Worm (Caenorhabditis elegans) whole organism, L3 larva: ENCODE data around the gene F46E10.18.
A peak's percentile ranks its signal among the peaks of the same experiment; 100 is the strongest.

Experiments used
- ZK546.5 ChIP-seq: sonication (generic microtip); optimal IDR thresholded peaks from 2 replicates; lab custom pipeline; 2017; ENCODE audit warnings: missing biosample characterization, missing genetic modification characterization
- aly-2 ChIP-seq: fragments of 150-350 bp; optimal IDR thresholded peaks from 2 replicates; lab custom pipeline; 2014; ENCODE audit warnings: missing biosample characterization, missing genetic modification characterization
- ama-1 ChIP-seq: fragments of 150-350 bp; optimal IDR thresholded peaks from 2 replicates; lab custom pipeline; 2018
- ceh-16 ChIP-seq: sonication (generic microtip); optimal IDR thresholded peaks from 2 replicates; lab custom pipeline; 2017; ENCODE audit warnings: missing biosample characterization, missing genetic modification characterization
- ceh-28 ChIP-seq: fragments of 150-350 bp; optimal IDR thresholded peaks from 2 replicates; lab custom pipeline; 2014; ENCODE audit warnings: missing biosample characterization, missing genetic modification reagents, missing genetic modification characterization
- ceh-82 ChIP-seq: fragments of 150-350 bp; optimal IDR thresholded peaks from 2 replicates; lab custom pipeline; 2014; ENCODE audit warnings: missing biosample characterization, missing genetic modification characterization
- daf-12 ChIP-seq: fragments of 150-350 bp; optimal IDR thresholded peaks from 2 replicates; lab custom pipeline; 2014; ENCODE audit warnings: missing biosample characterization, missing genetic modification reagents, missing genetic modification characterization
- egl-27 ChIP-seq: sonication (generic microtip); optimal IDR thresholded peaks from 4 replicates; lab custom pipeline; 2017; ENCODE audit warnings: missing biosample characterization, missing genetic modification reagents, missing genetic modification characterization
- elt-1 ChIP-seq: fragments of 150-350 bp; optimal IDR thresholded peaks from 2 replicates; lab custom pipeline; 2014; ENCODE audit warnings: missing biosample characterization, missing genetic modification characterization
- elt-2 ChIP-seq: sonication (generic microtip); optimal IDR thresholded peaks from 2 replicates; lab custom pipeline; 2016; ENCODE audit warnings: missing genetic modification reagents, mild to moderate bottlenecking, missing genetic modification characterization, missing compliant biosample characterization
- elt-3 ChIP-seq, 3 experiments: fragments of 150-350 bp in 1 of 3; sonication (generic microtip) in 2 of 3; optimal IDR thresholded peaks; 2 replicates in 2 of 3; 4 replicates in 1 of 3; lab custom pipeline; 2014 to 2017; ENCODE audit warnings: missing biosample characterization in 3 of 3, missing genetic modification characterization in 3 of 3
- eor-1 ChIP-seq, 2 experiments: fragments of 150-350 bp; optimal IDR thresholded peaks; 2 replicates each; lab custom pipeline; 2014 to 2018; ENCODE audit warnings: missing biosample characterization in 2 of 2, missing genetic modification characterization in 2 of 2
- fkh-10 ChIP-seq: sonication (generic microtip); optimal IDR thresholded peaks from 2 replicates; lab custom pipeline; 2017; ENCODE audit warnings: missing biosample characterization, missing genetic modification reagents, missing genetic modification characterization
- hmg-11 ChIP-seq: sonication (generic microtip); optimal IDR thresholded peaks from 2 replicates; lab custom pipeline; 2016; ENCODE audit warnings: missing genetic modification characterization, missing compliant biosample characterization
- jun-1 ChIP-seq: fragments of 150-350 bp; optimal IDR thresholded peaks from 2 replicates; lab custom pipeline; 2014; ENCODE audit warnings: missing biosample characterization, missing genetic modification reagents, missing genetic modification characterization
- lin-15B ChIP-seq: fragments of 150-350 bp; optimal IDR thresholded peaks from 2 replicates; lab custom pipeline; 2014; ENCODE audit warnings: missing biosample characterization, missing genetic modification characterization
- lin-39 ChIP-seq: fragments of 150-350 bp; optimal IDR thresholded peaks from 2 replicates; lab custom pipeline; 2018; ENCODE audit warnings: missing biosample characterization, missing genetic modification reagents, missing genetic modification characterization
- mdl-1 ChIP-seq: fragments of 150-350 bp; optimal IDR thresholded peaks from 2 replicates; lab custom pipeline; 2014; ENCODE audit warnings: missing biosample characterization, missing genetic modification characterization
- mml-1 ChIP-seq: fragments of 150-350 bp; sonication (generic microtip); optimal IDR thresholded peaks from 3 replicates; lab custom pipeline; 2014; ENCODE audit warnings: missing biosample characterization, missing genetic modification characterization
- nfya-1 ChIP-seq: sonication (generic microtip); optimal IDR thresholded peaks from 2 replicates; lab custom pipeline; 2017; ENCODE audit warnings: missing genetic modification characterization, mild to moderate bottlenecking, missing compliant biosample characterization, antibody characterized with exemption, moderate library complexity; ENCODE audit not compliant: insufficient read depth
- nhr-11 ChIP-seq: fragments of 150-350 bp; optimal IDR thresholded peaks from 2 replicates; lab custom pipeline; 2014; ENCODE audit warnings: missing biosample characterization, missing genetic modification characterization
- nhr-12 ChIP-seq: fragments of 150-350 bp; optimal IDR thresholded peaks from 2 replicates; lab custom pipeline; 2014; ENCODE audit warnings: missing biosample characterization, missing genetic modification characterization
- nhr-23 ChIP-seq: fragments of 150-350 bp; optimal IDR thresholded peaks from 2 replicates; lab custom pipeline; 2014; ENCODE audit warnings: missing biosample characterization, missing genetic modification reagents, missing genetic modification characterization
- nhr-237 ChIP-seq: fragments of 150-350 bp; optimal IDR thresholded peaks from 2 replicates; lab custom pipeline; 2014; ENCODE audit warnings: missing biosample characterization, missing genetic modification characterization
- nhr-25 ChIP-seq: sonication (generic microtip); optimal IDR thresholded peaks from 2 replicates; lab custom pipeline; 2017; ENCODE audit warnings: missing biosample characterization, missing genetic modification characterization
- nhr-28 ChIP-seq: fragments of 150-350 bp; optimal IDR thresholded peaks from 2 replicates; lab custom pipeline; 2014; ENCODE audit warnings: missing biosample characterization, missing genetic modification characterization
- nhr-43 ChIP-seq: sonication (generic microtip); optimal IDR thresholded peaks from 2 replicates; lab custom pipeline; 2016; ENCODE audit warnings: mild to moderate bottlenecking, missing genetic modification characterization, missing compliant biosample characterization; ENCODE audit not compliant: poor library complexity, severe bottlenecking
- nhr-67 ChIP-seq: fragments of 150-350 bp; optimal IDR thresholded peaks from 2 replicates; lab custom pipeline; 2014; ENCODE audit warnings: missing biosample characterization, missing genetic modification characterization
- nhr-77 ChIP-seq: fragments of 150-350 bp; optimal IDR thresholded peaks from 2 replicates; lab custom pipeline; 2014; ENCODE audit warnings: missing biosample characterization, missing genetic modification characterization
- pqm-1 ChIP-seq: fragments of 150-350 bp; optimal IDR thresholded peaks from 2 replicates; lab custom pipeline; 2017; ENCODE audit warnings: missing biosample characterization, missing genetic modification characterization, inconsistent platforms
- sea-2 ChIP-seq: fragments of 150-350 bp; sonication (generic microtip); optimal IDR thresholded peaks from 4 replicates; lab custom pipeline; 2014; ENCODE audit warnings: missing biosample characterization, missing genetic modification reagents, missing genetic modification characterization
- skn-1 ChIP-seq: fragments of 150-350 bp; optimal IDR thresholded peaks from 2 replicates; lab custom pipeline; 2014; ENCODE audit warnings: missing biosample characterization, missing genetic modification characterization
- snpc-4 ChIP-seq: fragments of 150-350 bp; optimal IDR thresholded peaks from 2 replicates; lab custom pipeline; 2014; ENCODE audit warnings: missing biosample characterization, missing genetic modification characterization
- unc-39 ChIP-seq: sonication (generic microtip); optimal IDR thresholded peaks from 4 replicates; lab custom pipeline; 2017; ENCODE audit warnings: missing biosample characterization, missing genetic modification characterization
- ztf-11 ChIP-seq: fragments of 150-350 bp; optimal IDR thresholded peaks from 2 replicates; lab custom pipeline; 2014; ENCODE audit warnings: missing biosample characterization, missing genetic modification characterization
- ztf-4 ChIP-seq: fragments of 150-350 bp; optimal IDR thresholded peaks from 2 replicates; lab custom pipeline; 2014; ENCODE audit warnings: missing biosample characterization, missing genetic modification characterization

F46E10.18 gene

ce11 chrV:6503158-6503557 is 17.7 kb upstream of the F46E10.18 start:
- TF ChIP-seq ztf-4 (tag; lab: Kevin White, UChicago) = no peak
- TF ChIP-seq lin-39 (tag; lab: Kevin White, UChicago) = peak; percentile 39
- TF ChIP-seq pqm-1 = no peak
- no peak for TF ChIP-seq skn-1
- no peak for TF ChIP-seq eor-1 (tag; optimal IDR thresholded peaks at IDR 0.05; lab: Kevin White, UChicago)
- peak; percentile 0 for TF ChIP-seq nhr-25
- no peak for TF ChIP-seq nhr-28 (tag; lab: Kevin White, UChicago)
- TF ChIP-seq ztf-11 = no peak

- TF ChIP-seq nhr-12 (tag; lab: Kevin White, UChicago) (no peak), eor-1 (tag; optimal IDR thresholded peaks at IDR 0.05; lab: Kevin White, UChicago) (no peak), aly-2 (tag; lab: Kevin White, UChicago) (no peak)
These were observed 16.6 kb upstream of the F46E10.18 start, which contains the start of gene moc-2 for ce11 chrV:6504131-6504827. TSS of gene moc-2 (minus strand) at chrV:6504181.

ce11 chrV:6505339-6505811 is 15.5 kb upstream of the F46E10.18 start, which contains the start of gene W01A11.7:
TSS of gene W01A11.7 (minus strand) at chrV:6505389.
- TF ChIP-seq elt-1 (tag; lab: Kevin White, UChicago) (no peak), ceh-82 (no peak), pqm-1 (no peak), ztf-4 (tag; lab: Kevin White, UChicago) (no peak), ama-1 (no peak), egl-27 (tag; lab: Kevin White, UChicago) (no peak), aly-2 (tag; lab: Kevin White, UChicago) (no peak), nhr-77 (tag; lab: Kevin White, UChicago) (no peak), hmg-11 (tag; lab: Kevin White, UChicago) (no peak), nhr-25 (no peak), unc-39 (tag; lab: Kevin White, UChicago) (no peak), mdl-1 (tag; lab: Kevin White, UChicago) (no peak), daf-12 (tag; lab: Kevin White, UChicago) (no peak), mml-1 (no peak), nhr-67 (tag; lab: Kevin White, UChicago) (no peak), lin-15B (tag; lab: Kevin White, UChicago) (no peak), ceh-28 (no peak), nhr-11 (tag; lab: Kevin White, UChicago) (no peak)

ce11 chrV:6506238-6506956 is 14.4 kb upstream of the F46E10.18 start:
- TF ChIP-seq egl-27 (tag; lab: Kevin White, UChicago) (no peak), elt-1 (tag; lab: Kevin White, UChicago) (no peak), elt-3 (tag; optimal IDR thresholded peaks at IDR 0.05; lab: Kevin White, UChicago) (no peak), lin-15B (tag; lab: Kevin White, UChicago) (no peak), nhr-25 (no peak), ZK546.5 (tag; lab: Kevin White, UChicago) (no peak), ztf-11 (no peak), skn-1 (no peak)

- TF ChIP-seq mdl-1 (tag; lab: Kevin White, UChicago) = no peak
- no peak for TF ChIP-seq ceh-82
- TF ChIP-seq fkh-10 (GFP tag; lab: Kevin White, UChicago) = no peak
- TF ChIP-seq nfya-1 (tag; lab: Kevin White, UChicago) = no peak
- no peak for TF ChIP-seq eor-1 (tag; optimal IDR thresholded peaks at IDR 0.05; lab: Kevin White, UChicago)
- TF ChIP-seq elt-2 (tag; lab: Kevin White, UChicago) = no peak
- TF ChIP-seq ceh-16 (tag; lab: Kevin White, UChicago) = no peak
- no peak for TF ChIP-seq ztf-11
- TF ChIP-seq snpc-4 (tag; lab: Kevin White, UChicago) = no peak
- no peak for TF ChIP-seq ztf-4 (tag; lab: Kevin White, UChicago)
- TF ChIP-seq jun-1 = no peak
- TF ChIP-seq elt-3 (tag; optimal IDR thresholded peaks at IDR 0.05; lab: Kevin White, UChicago) = no peak
- TF ChIP-seq nhr-23 (tag; lab: Kevin White, UChicago) = no peak
- TF ChIP-seq sea-2 (GFP tag; lab: Kevin White, UChicago) = no peak
- TF ChIP-seq mml-1 = no peak
- no peak for TF ChIP-seq nhr-237
- no peak for TF ChIP-seq nhr-43 (tag; lab: Kevin White, UChicago)
These were observed 12.1 kb upstream of the F46E10.18 start, which contains the start of gene ubh-3 for ce11 chrV:6508703-6509102. TSS of gene ubh-3 (minus strand) at chrV:6508803.
